Worm (Caenorhabditis elegans) whole organism, L4/young adult: ENCODE data around the gene C23H4.8.

ENCODE experiments used
- W03F9.2 ChIP-seq: fragments of 150-350 bp; optimal IDR thresholded peaks from 2 replicates; lab custom pipeline; 2014; ENCODE audit warnings: missing biosample characterization, missing genetic modification characterization
- dao-5 ChIP-seq: sonication (generic microtip); optimal IDR thresholded peaks from 2 replicates; lab custom pipeline; 2016; ENCODE audit warnings: missing genotype, missing genetic modification characterization, moderate library complexity, missing compliant biosample characterization
- him-1 ChIP-seq: sonication (generic microtip); optimal IDR thresholded peaks from 2 replicates; lab custom pipeline; 2016; ENCODE audit warnings: missing genotype, missing genetic modification reagents, missing genetic modification characterization, missing compliant biosample characterization

DNA sequence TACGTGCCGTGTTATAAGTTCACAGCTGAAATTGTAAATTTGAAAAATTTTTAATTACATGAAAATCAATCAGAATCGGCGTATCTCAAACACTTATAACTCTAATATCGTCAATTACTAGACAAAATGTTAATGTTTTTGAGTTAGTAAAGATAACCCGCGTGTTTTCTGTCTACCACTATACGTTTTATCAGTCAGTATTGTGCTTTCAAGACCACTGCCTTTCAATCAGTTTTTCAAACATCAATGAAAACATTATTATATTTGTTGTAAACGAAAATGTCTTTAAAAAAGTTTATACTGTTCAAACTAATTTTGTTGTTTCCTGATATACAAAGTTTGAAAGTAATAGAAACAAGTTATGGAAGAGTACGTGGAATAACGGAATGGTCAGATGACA, 5.7 kb downstream of the C23H4.8 start:
- TF ChIP-seq him-1 (tag; lab: Kevin White, UChicago) (no peak), W03F9.2 (tag; lab: Kevin White, UChicago) (no peak), dao-5 (no peak)
